Fruit fly (Drosophila melanogaster) whole organism, embryonic: ENCODE results near the gene GlcAT-P.

Experiments used
- CG12104 ChIP-seq: fragments of 200-800 bp; sonication (Bioruptor generic); optimal IDR thresholded peaks from 3 replicates; lab custom pipeline; 2016; ENCODE audit warnings: missing biosample characterization, missing genetic modification characterization
- CG14050 ChIP-seq: fragments of 200-800 bp; sonication (Bioruptor generic); IDR thresholded peaks from 3 replicates; pipeline ENCODE4 v1.3.6; 2022; ENCODE audit warnings: missing biosample characterization, missing genetic modification characterization
- CG14667 ChIP-seq: fragments of 200-800 bp; sonication (Bioruptor generic); IDR thresholded peaks from 2 replicates; pipeline ENCODE4 v1.3.6; 2022; ENCODE audit warnings: missing biosample characterization, missing genetic modification characterization
- CG14710 ChIP-seq: fragments of 200-800 bp; sonication (Bioruptor generic); optimal IDR thresholded peaks from 3 replicates; lab custom pipeline; 2019; ENCODE audit warnings: missing biosample characterization, mild to moderate bottlenecking, missing genetic modification characterization, moderate library complexity
- CG14965 ChIP-seq: fragments of 200-800 bp; sonication (Bioruptor generic); optimal IDR thresholded peaks from 2 replicates; lab custom pipeline; 2016; ENCODE audit warnings: missing biosample characterization, missing genetic modification characterization, borderline replicate concordance
- CG15514 ChIP-seq: fragments of 200-800 bp; sonication (Bioruptor generic); optimal IDR thresholded peaks from 3 replicates; lab custom pipeline; 2017; ENCODE audit warnings: missing biosample characterization, missing genetic modification characterization, mild to moderate bottlenecking, moderate library complexity, missing genetic modification reagents
- CG16815 ChIP-seq: fragments of 200-800 bp; sonication (Bioruptor generic); optimal IDR thresholded peaks from 3 replicates; lab custom pipeline; 2017; ENCODE audit warnings: missing biosample characterization, mild to moderate bottlenecking, missing genetic modification characterization
- CG17359 ChIP-seq: fragments of 200-800 bp; sonication (Bioruptor generic); optimal IDR thresholded peaks from 3 replicates; lab custom pipeline; 2018; ENCODE audit warnings: missing biosample characterization, mild to moderate bottlenecking, missing genetic modification characterization, moderate library complexity
- CG17361 ChIP-seq: fragments of 200-800 bp; sonication (Bioruptor generic); IDR thresholded peaks from 3 replicates; pipeline ENCODE4 v1.3.6; 2022; ENCODE audit warnings: missing biosample characterization, missing genetic modification characterization
- CG17612 ChIP-seq: fragments of 200-800 bp; sonication (Bioruptor generic); IDR thresholded peaks from 2 replicates; pipeline ENCODE4 v1.3.6; 2022; ENCODE audit warnings: missing biosample characterization, missing genetic modification characterization
- CG17829 ChIP-seq: fragments of 200-800 bp; optimal IDR thresholded peaks from 2 replicates; lab custom pipeline; 2019; ENCODE audit warnings: missing biosample characterization, mild to moderate bottlenecking, missing genetic modification characterization, moderate library complexity
- CG2199 ChIP-seq: fragments of 200-800 bp; sonication (Bioruptor generic); IDR thresholded peaks from 3 replicates; pipeline ENCODE4 v1.3.6; 2022; ENCODE audit warnings: missing biosample characterization, missing genetic modification characterization
- CG30020 ChIP-seq: fragments of 200-800 bp; optimal IDR thresholded peaks from 2 replicates; lab custom pipeline; 2019; ENCODE audit warnings: missing biosample characterization, mild to moderate bottlenecking, missing genetic modification characterization, moderate library complexity
- CG31388 ChIP-seq: fragments of 200-800 bp; sonication (Bioruptor generic); optimal IDR thresholded peaks from 2 replicates; lab custom pipeline; 2016; ENCODE audit warnings: missing biosample characterization, missing genetic modification characterization
- CG3281 ChIP-seq: fragments of 200-800 bp; sonication (Bioruptor generic); optimal IDR thresholded peaks from 3 replicates; lab custom pipeline; 2017; ENCODE audit warnings: missing biosample characterization, mild to moderate bottlenecking, missing genetic modification characterization
- CG3407 ChIP-seq: fragments of 200-800 bp; sonication (Bioruptor generic); optimal IDR thresholded peaks from 2 replicates; lab custom pipeline; 2018; ENCODE audit warnings: missing biosample characterization, mild to moderate bottlenecking, missing genetic modification characterization
- CG34376 ChIP-seq: fragments of 200-800 bp; sonication (Bioruptor generic); optimal IDR thresholded peaks from 2 replicates; lab custom pipeline; 2018; ENCODE audit warnings: missing biosample characterization, mild to moderate bottlenecking, missing genetic modification characterization
- CG6654 ChIP-seq: fragments of 200-800 bp; sonication (Bioruptor generic); optimal IDR thresholded peaks from 2 replicates; lab custom pipeline; 2017; ENCODE audit warnings: missing biosample characterization, mild to moderate bottlenecking, missing genetic modification characterization
- CG6765 ChIP-seq: fragments of 200-800 bp; sonication (Bioruptor generic); optimal IDR thresholded peaks from 3 replicates; lab custom pipeline; 2017; ENCODE audit warnings: missing biosample characterization, mild to moderate bottlenecking, missing genetic modification characterization
- CG7372 ChIP-seq: fragments of 200-800 bp; sonication (Bioruptor generic); IDR thresholded peaks from 2 replicates; pipeline ENCODE4 v1.3.6; 2022; ENCODE audit warnings: missing biosample characterization, missing genetic modification characterization
- CG8089 ChIP-seq: fragments of 200-800 bp; sonication (Bioruptor generic); optimal IDR thresholded peaks from 3 replicates; lab custom pipeline; 2016; ENCODE audit warnings: missing biosample characterization, missing genetic modification characterization
- GATAe ChIP-seq: fragments of 200-800 bp; sonication (Bioruptor generic); conservative IDR thresholded peaks from 2 replicates; pipeline ENCODE4 v1.3.6; 2022; ENCODE audit warnings: missing biosample characterization, missing genetic modification characterization
- Hand ChIP-seq: fragments of 200-800 bp; sonication (Bioruptor generic); optimal IDR thresholded peaks from 2 replicates; lab custom pipeline; 2017; ENCODE audit warnings: mild to moderate bottlenecking, missing biosample characterization, missing genetic modification reagents, missing genetic modification characterization
- Hey ChIP-seq: fragments of 200-800 bp; sonication (Bioruptor generic); optimal IDR thresholded peaks from 3 replicates; lab custom pipeline; 2018; ENCODE audit warnings: missing biosample characterization, mild to moderate bottlenecking, missing genetic modification characterization
- HmgZ ChIP-seq: fragments of 200-800 bp; sonication (Bioruptor generic); optimal IDR thresholded peaks from 2 replicates; lab custom pipeline; 2018; ENCODE audit warnings: missing biosample characterization, mild to moderate bottlenecking, missing genetic modification characterization
- Hmr ChIP-seq: fragments of 200-800 bp; sonication (Bioruptor generic); optimal IDR thresholded peaks from 3 replicates; lab custom pipeline; 2017; ENCODE audit warnings: mild to moderate bottlenecking, missing biosample characterization, missing genetic modification reagents, missing genetic modification characterization
- MESR4 ChIP-seq: fragments of 200-800 bp; sonication (Bioruptor generic); optimal IDR thresholded peaks from 2 replicates; lab custom pipeline; 2018; ENCODE audit warnings: missing biosample characterization, mild to moderate bottlenecking, missing genetic modification characterization, moderate library complexity
- Ptx1 ChIP-seq: fragments of 200-800 bp; sonication (Bioruptor generic); IDR thresholded peaks from 2 replicates; pipeline ENCODE4 v1.3.6; 2022; ENCODE audit warnings: missing biosample characterization, missing genetic modification characterization
- Sry-δ ChIP-seq: fragments of 200-800 bp; sonication (Bioruptor generic); optimal IDR thresholded peaks from 2 replicates; lab custom pipeline; 2016; ENCODE audit warnings: missing biosample characterization, missing genetic modification characterization
- TFAM ChIP-seq: fragments of 200-800 bp; sonication (Bioruptor generic); optimal IDR thresholded peaks from 2 replicates; lab custom pipeline; 2017; ENCODE audit warnings: missing biosample characterization, missing genetic modification characterization, inconsistent platforms
- Usf ChIP-seq: fragments of 200-800 bp; sonication (Bioruptor generic); optimal IDR thresholded peaks from 2 replicates; lab custom pipeline; 2017; ENCODE audit warnings: missing genotype, missing biosample characterization, missing genetic modification characterization
- ase ChIP-seq: fragments of 200-800 bp; sonication (Bioruptor generic); IDR thresholded peaks from 3 replicates; pipeline ENCODE4 v1.3.6; 2022; ENCODE audit warnings: missing biosample characterization, missing genetic modification characterization
- disco-r ChIP-seq: fragments of 200-800 bp; sonication (Bioruptor generic); optimal IDR thresholded peaks from 2 replicates; lab custom pipeline; 2016; ENCODE audit warnings: missing biosample characterization, missing genetic modification characterization
- esg ChIP-seq: fragments of 200-800 bp; sonication (Bioruptor generic); conservative IDR thresholded peaks from 2 replicates; pipeline ENCODE4 v1.3.6; 2022; ENCODE audit warnings: missing biosample characterization, missing genetic modification characterization
- gcm2 ChIP-seq: fragments of 200-800 bp; sonication (Bioruptor generic); optimal IDR thresholded peaks from 2 replicates; lab custom pipeline; 2016; ENCODE audit warnings: missing biosample characterization, missing genetic modification characterization
- gsb ChIP-seq: fragments of 200-800 bp; sonication (Bioruptor generic); IDR thresholded peaks from 2 replicates; pipeline ENCODE4 v1.3.6; 2022; ENCODE audit warnings: missing biosample characterization, missing genetic modification characterization
- hb ChIP-seq: fragments of 200-800 bp; sonication (Bioruptor generic); IDR thresholded peaks from 3 replicates; pipeline ENCODE4 v1.3.6; 2022; ENCODE audit warnings: missing biosample characterization, missing genetic modification characterization; ENCODE audit not compliant: partially characterized antibody
- her ChIP-seq: fragments of 200-800 bp; sonication (Bioruptor generic); optimal IDR thresholded peaks from 2 replicates; lab custom pipeline; 2016; ENCODE audit warnings: missing biosample characterization, missing genetic modification characterization
- lab ChIP-seq: fragments of 200-800 bp; sonication (Bioruptor generic); optimal IDR thresholded peaks from 3 replicates; lab custom pipeline; 2017; ENCODE audit warnings: missing biosample characterization, missing genetic modification characterization, mild to moderate bottlenecking, moderate library complexity, missing genetic modification reagents
- nom ChIP-seq: fragments of 200-800 bp; sonication (Bioruptor generic); optimal IDR thresholded peaks from 2 replicates; lab custom pipeline; 2017; ENCODE audit warnings: missing biosample characterization, missing genetic modification characterization, mild to moderate bottlenecking, moderate library complexity, missing genetic modification reagents
- oc ChIP-seq: fragments of 200-800 bp; sonication (Bioruptor generic); optimal IDR thresholded peaks from 2 replicates; lab custom pipeline; 2018; ENCODE audit warnings: missing biosample characterization, mild to moderate bottlenecking, missing genetic modification characterization, moderate library complexity
- peb ChIP-seq: fragments of 200-800 bp; sonication (Bioruptor generic); IDR thresholded peaks from 2 replicates; pipeline ENCODE4 v1.3.6; 2022; ENCODE audit warnings: missing biosample characterization, missing genetic modification characterization
- pnt ChIP-seq: fragments of 200-800 bp; sonication (Bioruptor generic); optimal IDR thresholded peaks from 3 replicates; lab custom pipeline; 2016; ENCODE audit warnings: missing biosample characterization, missing genetic modification characterization
- ranshi ChIP-seq: fragments of 200-800 bp; sonication (Bioruptor generic); IDR thresholded peaks from 2 replicates; pipeline ENCODE4 v1.3.6; 2022; ENCODE audit warnings: missing biosample characterization, missing genetic modification characterization
- ro ChIP-seq: fragments of 200-800 bp; sonication (Bioruptor generic); IDR thresholded peaks from 2 replicates; pipeline ENCODE4 v1.3.6; 2022; ENCODE audit warnings: missing biosample characterization, missing genetic modification characterization
- salm ChIP-seq: fragments of 200-800 bp; sonication (Bioruptor generic); optimal IDR thresholded peaks from 2 replicates; lab custom pipeline; 2018; ENCODE audit warnings: missing biosample characterization, mild to moderate bottlenecking, missing genetic modification characterization
- sisA ChIP-seq: fragments of 200-800 bp; sonication (Bioruptor generic); IDR thresholded peaks from 2 replicates; pipeline ENCODE4 v1.3.6; 2022; ENCODE audit warnings: missing biosample characterization, missing genetic modification characterization
- ssp ChIP-seq: fragments of 200-800 bp; sonication (Bioruptor generic); IDR thresholded peaks from 2 replicates; pipeline ENCODE4 v1.3.6; 2022; ENCODE audit warnings: missing biosample characterization, missing genetic modification characterization
- stwl ChIP-seq: fragments of 200-800 bp; sonication (Bioruptor generic); optimal IDR thresholded peaks from 3 replicates; lab custom pipeline; 2018; ENCODE audit warnings: missing biosample characterization, mild to moderate bottlenecking, missing genetic modification characterization, moderate library complexity
- zfh1 ChIP-seq: fragments of 200-800 bp; sonication (Bioruptor generic); IDR thresholded peaks from 3 replicates; pipeline ENCODE4 v1.3.6; 2022; ENCODE audit warnings: missing biosample characterization, missing genetic modification characterization

Gene GlcAT-P

DNA sequence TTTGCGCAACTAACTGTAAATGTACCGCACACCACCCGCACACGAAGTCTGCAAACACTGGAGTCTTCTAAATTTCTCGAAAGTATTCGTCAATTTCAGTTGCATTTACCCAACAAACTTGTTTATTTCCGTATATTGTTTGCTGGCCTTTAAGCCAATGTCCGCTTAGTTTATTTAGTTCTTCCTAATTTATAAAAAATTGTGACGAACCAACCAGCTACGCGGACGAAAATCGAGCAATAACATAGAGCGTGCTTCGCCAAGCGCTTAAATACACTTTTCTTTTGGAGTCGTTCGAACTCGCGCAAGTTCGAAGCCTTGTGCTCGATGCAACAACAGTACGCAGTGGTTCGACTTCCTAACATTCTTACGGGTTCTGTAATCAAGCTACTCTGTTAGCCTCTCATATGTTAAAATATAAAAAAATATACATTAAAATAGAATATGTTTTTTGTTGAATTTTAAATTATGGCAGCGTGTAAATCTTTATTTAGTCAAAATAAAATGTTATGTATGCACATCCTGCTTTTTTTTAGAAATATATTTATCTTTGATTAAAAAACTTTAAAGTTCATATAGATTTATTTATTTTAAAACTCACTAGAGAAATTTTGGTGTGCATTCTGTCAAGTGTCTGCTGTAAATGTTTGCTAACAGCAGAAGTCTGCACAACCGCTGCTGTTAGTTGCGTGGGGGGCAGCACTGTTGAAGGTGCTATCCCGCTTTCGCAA lies at the start of gene GlcAT-P (continued):
- TF ChIP-seq lab (peak; percentile 75), CG2199 (peak; percentile 14; the same call in 1 of the 3 replicates), her (GFP tag; lab: Kevin White, UChicago) (no peak), ro (no peak), Usf (GFP tag; lab: Kevin White, UChicago) (no peak), sisA (GFP tag; lab: Robert Waterston, UW) (peak; percentile 29; the same call in 1 of the 2 replicates), zfh1 (no peak), CG3407 (GFP tag; lab: Kevin White, UChicago) (peak; percentile 35), Hand (GFP tag; lab: Kevin White, UChicago) (peak; percentile 50), peb (no peak; the same call in 1 of the 2 replicates), CG14965 (GFP tag; lab: Kevin White, UChicago) (no peak), CG17359 (tag; lab: Kevin White, UChicago) (peak; percentile 50), ase (GFP tag; lab: Robert Waterston, UW) (no peak), CG17829 (tag; lab: Kevin White, UChicago) (peak; percentile 65), Hmr (GFP tag; lab: Kevin White, UChicago) (peak; percentile 76), esg (GFP tag; lab: Robert Waterston, UW) (peak; percentile 71), salm (tag; lab: Kevin White, UChicago) (peak; percentile 36), CG6654 (GFP tag; lab: Kevin White, UChicago) (peak; percentile 3), CG31388 (GFP tag; lab: Kevin White, UChicago) (no peak), TFAM (GFP tag; lab: Kevin White, UChicago) (no peak), ssp (GFP tag; lab: Robert Waterston, UW) (no peak), CG3281 (GFP tag; lab: Kevin White, UChicago) (peak; percentile 76), Hey (tag; lab: Kevin White, UChicago) (no peak), hb (GFP tag; lab: Robert Waterston, UW) (no peak), MESR4 (GFP tag; lab: Kevin White, UChicago) (no peak), CG30020 (tag; lab: Kevin White, UChicago) (peak; percentile 39), CG14050 (GFP tag; lab: Robert Waterston, UW) (peak; percentile 46; the same call in 2 of the 3 replicates), oc (tag; lab: Kevin White, UChicago) (no peak), CG34376 (no peak), gcm2 (GFP tag; lab: Kevin White, UChicago) (no peak), stwl (tag; lab: Kevin White, UChicago) (peak; percentile 2), CG17361 (GFP tag; lab: Robert Waterston, UW) (peak; percentile 87), Ptx1 (peak; percentile 75), CG16815 (GFP tag; lab: Kevin White, UChicago) (peak; percentile 9), gsb (GFP tag; lab: Robert Waterston, UW) (no peak), CG14710 (tag; lab: Kevin White, UChicago) (peak; percentile 75), GATAe (GFP tag; lab: Robert Waterston, UW) (no peak), HmgZ (tag; lab: Kevin White, UChicago) (peak; percentile 22), disco-r (no peak), CG6765 (no peak), CG15514 (GFP tag; lab: Kevin White, UChicago) (peak; percentile 12), nom (no peak), pnt (GFP tag; lab: Kevin White, UChicago) (no peak), CG17612 (GFP tag; lab: Robert Waterston, UW) (no peak), CG14667 (GFP tag; lab: Robert Waterston, UW) (no peak), ranshi (peak; percentile 53; the same call in 1 of the 2 replicates), CG7372 (GFP tag; lab: Robert Waterston, UW) (0 out of 2 replicates have a peak, but pooled peaks have one; percentile 43), CG8089 (GFP tag; lab: Kevin White, UChicago) (no peak), CG12104 (GFP tag; lab: Kevin White, UChicago) (peak; percentile 51), Sry-δ (GFP tag; lab: Kevin White, UChicago) (no peak)
